Worm (Caenorhabditis elegans) whole organism, L3 larva: ENCODE results near the gene F13A2.5.

ENCODE experiments used
- ceh-9 ChIP-seq: sonication (generic microtip); optimal IDR thresholded peaks from 2 replicates; lab custom pipeline; 2018; ENCODE audit warnings: missing biosample characterization, missing genetic modification characterization
- elt-1 ChIP-seq: fragments of 150-350 bp; optimal IDR thresholded peaks from 2 replicates; lab custom pipeline; 2014; ENCODE audit warnings: missing biosample characterization, missing genetic modification characterization
- elt-3 ChIP-seq, 3 experiments: fragments of 150-350 bp in 1 of 3; sonication (generic microtip) in 2 of 3; optimal IDR thresholded peaks; 2 replicates in 2 of 3; 4 replicates in 1 of 3; lab custom pipeline; 2014 to 2017; ENCODE audit warnings: missing biosample characterization in 3 of 3, missing genetic modification characterization in 3 of 3
- hmg-11 ChIP-seq: sonication (generic microtip); optimal IDR thresholded peaks from 2 replicates; lab custom pipeline; 2016; ENCODE audit warnings: missing genetic modification characterization, missing compliant biosample characterization
- nhr-11 ChIP-seq: fragments of 150-350 bp; optimal IDR thresholded peaks from 2 replicates; lab custom pipeline; 2014; ENCODE audit warnings: missing biosample characterization, missing genetic modification characterization
- nhr-28 ChIP-seq: fragments of 150-350 bp; optimal IDR thresholded peaks from 2 replicates; lab custom pipeline; 2014; ENCODE audit warnings: missing biosample characterization, missing genetic modification characterization
- pha-4 ChIP-seq: fragments of 150-350 bp; optimal IDR thresholded peaks from 2 replicates; lab custom pipeline; 2014; ENCODE audit warnings: missing biosample characterization, missing genetic modification reagents, missing genetic modification characterization
- pqm-1 ChIP-seq: fragments of 150-350 bp; optimal IDR thresholded peaks from 2 replicates; lab custom pipeline; 2017; ENCODE audit warnings: missing biosample characterization, missing genetic modification characterization, inconsistent platforms
- ztf-11 ChIP-seq: fragments of 150-350 bp; optimal IDR thresholded peaks from 2 replicates; lab custom pipeline; 2014; ENCODE audit warnings: missing biosample characterization, missing genetic modification characterization

ce11 chrV:4396257-4396656 is 5.5 kb downstream of the F13A2.5 start, which contains the start of gene F13A2.3:
- TF ChIP-seq elt-1 (tag; lab: Kevin White, UChicago) = no peak
- TF ChIP-seq nhr-11 = no peak
- no peak for TF ChIP-seq nhr-28 (tag; lab: Kevin White, UChicago)
- TF ChIP-seq pha-4 (tag; lab: Kevin White, UChicago) = no peak
- TF ChIP-seq elt-3 (tag; optimal IDR thresholded peaks at IDR 0.05; lab: Kevin White, UChicago) = no peak
- no peak for TF ChIP-seq ceh-9
- no peak for TF ChIP-seq hmg-11
- no peak for TF ChIP-seq ztf-11 (tag; lab: Kevin White, UChicago)
- TF ChIP-seq pqm-1 (tag; lab: Kevin White, UChicago) = no peak
